Worm (Caenorhabditis elegans) whole organism, midembryonic: ENCODE measurements around the gene gly-4.

ENCODE experiments used
- T22C8.4 ChIP-seq: fragments of 200-800 bp; sonication (Bioruptor generic); IDR thresholded peaks from 2 replicates; pipeline ENCODE4 v1.3.6; 2022; ENCODE audit warnings: missing genetic modification characterization, missing compliant biosample characterization
- cog-1 ChIP-seq: sonication (generic microtip); optimal IDR thresholded peaks from 2 replicates; lab custom pipeline; 2016; ENCODE audit warnings: missing genetic modification characterization, missing compliant biosample characterization
- flt-1 ChIP-seq: fragments of 200-800 bp; sonication (Bioruptor generic); IDR thresholded peaks from 2 replicates; pipeline ENCODE4 v1.3.6; 2022; ENCODE audit warnings: missing genetic modification characterization, missing compliant biosample characterization
- klf-2 ChIP-seq: fragments of 200-800 bp; sonication (Bioruptor generic); conservative IDR thresholded peaks from 2 replicates; pipeline ENCODE4 v1.3.6; 2022; ENCODE audit warnings: missing genetic modification reagents, missing genetic modification characterization, missing compliant biosample characterization
- med-1 ChIP-seq: sonication (generic microtip); optimal IDR thresholded peaks from 2 replicates; lab custom pipeline; 2017; ENCODE audit warnings: missing genetic modification characterization, mild to moderate bottlenecking, missing compliant biosample characterization, antibody characterized with exemption, missing genetic modification reagents; ENCODE audit not compliant: insufficient read depth
- ref-1 ChIP-seq: fragments of 200-800 bp; sonication (Bioruptor generic); conservative IDR thresholded peaks from 2 replicates; pipeline ENCODE4 v1.3.6; 2022; ENCODE audit warnings: missing genetic modification reagents, missing genetic modification characterization, missing compliant biosample characterization
- tab-1 ChIP-seq: fragments of 200-800 bp; sonication (Bioruptor generic); IDR thresholded peaks from 2 replicates; pipeline ENCODE4 v1.3.6; 2022; ENCODE audit warnings: missing genetic modification characterization, missing compliant biosample characterization
- ztf-23 ChIP-seq: fragments of 200-800 bp; sonication (Bioruptor generic); IDR thresholded peaks from 2 replicates; pipeline ENCODE4 v1.3.6; 2022; ENCODE audit warnings: missing genetic modification reagents, missing genetic modification characterization, missing compliant biosample characterization
- ztf-29 ChIP-seq: fragments of 200-800 bp; sonication (Bioruptor generic); IDR thresholded peaks from 2 replicates; pipeline ENCODE4 v1.3.6; 2022; ENCODE audit warnings: missing genetic modification reagents, missing genetic modification characterization, missing compliant biosample characterization

- TF ChIP-seq klf-2 (GFP tag; lab: Robert Waterston, UW) (no peak), flt-1 (GFP tag; lab: Robert Waterston, UW) (no peak), ztf-23 (GFP tag; lab: Robert Waterston, UW) (no peak), ztf-29 (GFP tag; lab: Robert Waterston, UW) (no peak), cog-1 (tag; lab: Kevin White, UChicago) (no peak), T22C8.4 (GFP tag; lab: Robert Waterston, UW) (no peak), med-1 (no peak), tab-1 (GFP tag; lab: Robert Waterston, UW) (no peak), ref-1 (GFP tag; lab: Robert Waterston, UW) (no peak)
Measured at ce11 chrV:19831588-19831987, 63.6 kb downstream of the gly-4 start.
